Worm (Caenorhabditis elegans) whole organism, L2 larva: ENCODE data around the gene nspg-6.
A peak's percentile ranks its signal among the peaks of the same experiment; 100 is the strongest.

ENCODE experiments used
- alr-1 ChIP-seq: fragments of 150-350 bp; optimal IDR thresholded peaks from 2 replicates; lab custom pipeline; 2014; ENCODE audit warnings: missing biosample characterization, missing genetic modification characterization
- blmp-1 ChIP-seq: sonication (generic microtip); optimal IDR thresholded peaks from 2 replicates; lab custom pipeline; 2017; ENCODE audit warnings: missing genetic modification characterization, mild to moderate bottlenecking, missing compliant biosample characterization, antibody characterized with exemption, moderate library complexity; ENCODE audit not compliant: insufficient read depth
- nhr-12 ChIP-seq: fragments of 150-350 bp; optimal IDR thresholded peaks from 2 replicates; lab custom pipeline; 2014; ENCODE audit warnings: missing biosample characterization, missing genetic modification characterization
- nhr-25 ChIP-seq: fragments of 150-350 bp; sonication (generic microtip); optimal IDR thresholded peaks from 3 replicates; lab custom pipeline; 2014; ENCODE audit warnings: missing biosample characterization, missing genetic modification characterization
- sma-3 ChIP-seq: sonication (generic microtip); optimal IDR thresholded peaks from 2 replicates; lab custom pipeline; 2016; ENCODE audit warnings: missing genetic modification reagents, missing genetic modification characterization, missing compliant biosample characterization
- ztf-11 ChIP-seq: sonication (generic microtip); optimal IDR thresholded peaks from 2 replicates; lab custom pipeline; 2017; ENCODE audit warnings: missing biosample characterization, missing genetic modification characterization

The nspg-6 gene

ce11 chrIII:7272088-7272487 is 42.7 kb downstream of the nspg-6 start (continued):
- no peak for TF ChIP-seq ztf-11 (tag; lab: Kevin White, UChicago)

- no peak for TF ChIP-seq nhr-12 (tag; lab: Kevin White, UChicago)
- peak; percentile 12 for TF ChIP-seq sma-3 (GFP tag; lab: Kevin White, UChicago)
- no peak for TF ChIP-seq blmp-1 (tag; lab: Kevin White, UChicago)
- TF ChIP-seq alr-1 (tag; lab: Kevin White, UChicago): no peak
- peak; percentile 13 for TF ChIP-seq nhr-25 (tag; lab: Kevin White, UChicago)
Observed at ce11 chrIII:7271083-7271482, 43.7 kb downstream of the nspg-6 start.
